Fruit fly (Drosophila melanogaster): Measurements from ENCODE around the gene CG32641.

Gene CG32641

dm6 chrX:13229217-13229616 lies 44.9 kb downstream of the CG32641 start:
- TF ChIP-seq sqz (GFP tag; optimal IDR thresholded peaks at IDR 0.05) = peak; percentile 28
- TF ChIP-seq jing (GFP tag; optimal IDR thresholded peaks at IDR 0.05) = no peak
- TF ChIP-seq ab (GFP tag; optimal IDR thresholded peaks at IDR 0.05) = no peak
- no peak for TF ChIP-seq CG11504 (tag; optimal IDR thresholded peaks at IDR 0.05)
- TF ChIP-seq Awh (GFP tag; IDR thresholded peaks at IDR 0.05) = no peak
- no peak for TF ChIP-seq NfI (GFP tag; optimal IDR thresholded peaks at IDR 0.05)
- TF ChIP-seq CG7556 (GFP tag; optimal IDR thresholded peaks at IDR 0.05) = no peak
- TF ChIP-seq sens (GFP tag) = peak; percentile 76
- TF ChIP-seq lbe (GFP tag; optimal IDR thresholded peaks at IDR 0.05) = peak; percentile 7
- peak in 1 of 2 experiments; percentile 43 for TF ChIP-seq Hr78 (GFP tag; optimal IDR thresholded peaks at IDR 0.05)
- peak; percentile 15; the same call in 1 of the 2 replicates for TF ChIP-seq vvl (GFP tag; IDR thresholded peaks at IDR 0.05)
- no peak for TF ChIP-seq CG16815 (GFP tag; optimal IDR thresholded peaks at IDR 0.05)
- TF ChIP-seq Stat92E (GFP tag; optimal IDR thresholded peaks at IDR 0.05) = no peak
- TF ChIP-seq ems (GFP tag; optimal IDR thresholded peaks at IDR 0.05) = no peak
- no peak for TF ChIP-seq nerfin-1 (tag; optimal IDR thresholded peaks at IDR 0.05)
- no peak for TF ChIP-seq CG12769 (tag; optimal IDR thresholded peaks at IDR 0.05)

- TF ChIP-seq zen (tag; optimal IDR thresholded peaks at IDR 0.05) (peak; percentile 72), Dll (GFP tag; IDR thresholded peaks at IDR 0.05; ENCODE audit: partially characterized antibody) (no peak), CG9609 (GFP tag; optimal IDR thresholded peaks at IDR 0.05) (no peak), Poxn (GFP tag; IDR thresholded peaks at IDR 0.05) (no peak), CG7271 (tag; optimal IDR thresholded peaks at IDR 0.05) (no peak), CG10274 (GFP tag; optimal IDR thresholded peaks at IDR 0.05) (no peak), Camta (GFP tag; optimal IDR thresholded peaks at IDR 0.05) (no peak), dysf (GFP tag; IDR thresholded peaks at IDR 0.05) (0 out of 3 replicates have a peak, but pooled peaks have one; percentile 24), eve (GFP tag; optimal IDR thresholded peaks at IDR 0.05) (no peak), bbx (GFP tag; IDR thresholded peaks at IDR 0.05; ENCODE audit: partially characterized antibody) (no peak), B-H2 (GFP tag; optimal IDR thresholded peaks at IDR 0.05) (no peak), ro (GFP tag; IDR thresholded peaks at IDR 0.05) (no peak), CG7928 (GFP tag; optimal IDR thresholded peaks at IDR 0.05) (no peak), CG4617 (GFP tag; optimal IDR thresholded peaks at IDR 0.05; ENCODE audit: borderline replicate concordance) (no peak), Jarid2 (GFP tag; optimal IDR thresholded peaks at IDR 0.05) (no peak), CG15479 (GFP tag; optimal IDR thresholded peaks at IDR 0.05) (peak; percentile 83), CG15011 (GFP tag; optimal IDR thresholded peaks at IDR 0.05) (no peak), fd102C (GFP tag; optimal IDR thresholded peaks at IDR 0.05) (no peak), CkIIα-i1 (GFP tag; IDR thresholded peaks at IDR 0.05) (no peak), CG1792 (GFP tag; optimal IDR thresholded peaks at IDR 0.05) (no peak), CG6683 (GFP tag; optimal IDR thresholded peaks at IDR 0.05) (no peak), grn (GFP tag; optimal IDR thresholded peaks at IDR 0.05) (peak; percentile 22), Usf (GFP tag; optimal IDR thresholded peaks at IDR 0.05) (no peak), Meics (GFP tag; optimal IDR thresholded peaks at IDR 0.05) (no peak), tll (GFP tag; optimal IDR thresholded peaks at IDR 0.05) (peak in 1 of 2 experiments; percentile 84), twi (tag; optimal IDR thresholded peaks at IDR 0.05) (peak; percentile 2), CG8944 (GFP tag; optimal IDR thresholded peaks at IDR 0.05) (no peak), ind (GFP tag; optimal IDR thresholded peaks at IDR 0.05) (no peak)
Observed at dm6 chrX:13229824-13230223, 45.5 kb downstream of the CG32641 start.

Data from whole organism, embryonic.